Fruit fly (Drosophila melanogaster) whole organism, embryonic: ENCODE measurements around the gene CG5938.

Source experiments
- CG11456 ChIP-seq: fragments of 200-800 bp; sonication (Bioruptor generic); IDR thresholded peaks from 3 replicates; pipeline ENCODE4 v1.3.6; 2022; ENCODE audit warnings: missing biosample characterization, missing genetic modification characterization
- CG11695 ChIP-seq: fragments of 200-800 bp; sonication (Bioruptor generic); IDR thresholded peaks from 3 replicates; pipeline ENCODE4 v1.3.6; 2022; ENCODE audit warnings: missing biosample characterization, missing genetic modification characterization
- CG12219 ChIP-seq: fragments of 200-800 bp; sonication (Bioruptor generic); optimal IDR thresholded peaks from 3 replicates; lab custom pipeline; 2018; ENCODE audit warnings: missing biosample characterization, mild to moderate bottlenecking, missing genetic modification characterization
- CG12391 ChIP-seq: fragments of 200-800 bp; sonication (Bioruptor generic); optimal IDR thresholded peaks from 3 replicates; lab custom pipeline; 2018; ENCODE audit warnings: missing biosample characterization, mild to moderate bottlenecking, missing genetic modification characterization, moderate library complexity
- CG13287 ChIP-seq: fragments of 200-800 bp; sonication (Bioruptor generic); IDR thresholded peaks from 2 replicates; pipeline ENCODE4 v1.3.6; 2022; ENCODE audit warnings: missing biosample characterization, missing genetic modification characterization; ENCODE audit not compliant: partially characterized antibody
- CG13424 ChIP-seq: fragments of 200-800 bp; sonication (Bioruptor generic); optimal IDR thresholded peaks from 2 replicates; lab custom pipeline; 2019; ENCODE audit warnings: missing biosample characterization, mild to moderate bottlenecking, missing genetic modification characterization, moderate library complexity
- CG14860 ChIP-seq: fragments of 200-800 bp; sonication (Bioruptor generic); IDR thresholded peaks from 3 replicates; pipeline ENCODE4 v1.3.6; 2022; ENCODE audit warnings: missing biosample characterization, missing genetic modification characterization; ENCODE audit not compliant: partially characterized antibody
- CG15073 ChIP-seq: fragments of 200-800 bp; sonication (Bioruptor generic); optimal IDR thresholded peaks from 2 replicates; lab custom pipeline; 2016; ENCODE audit warnings: missing biosample characterization, missing genetic modification characterization
- CG15514 ChIP-seq: fragments of 200-800 bp; sonication (Bioruptor generic); optimal IDR thresholded peaks from 3 replicates; lab custom pipeline; 2017; ENCODE audit warnings: missing biosample characterization, missing genetic modification characterization, mild to moderate bottlenecking, moderate library complexity, missing genetic modification reagents
- CG15696 ChIP-seq: fragments of 200-800 bp; sonication (Bioruptor generic); optimal IDR thresholded peaks from 2 replicates; lab custom pipeline; 2019; ENCODE audit warnings: missing biosample characterization, mild to moderate bottlenecking, missing genetic modification characterization, moderate library complexity
- CG18011 ChIP-seq: fragments of 200-800 bp; sonication (Bioruptor generic); optimal IDR thresholded peaks from 2 replicates; lab custom pipeline; 2017; ENCODE audit warnings: missing biosample characterization, missing genetic modification characterization, mild to moderate bottlenecking, moderate library complexity, missing genotype
- CG4617 ChIP-seq: fragments of 200-800 bp; sonication (Bioruptor generic); optimal IDR thresholded peaks from 3 replicates; lab custom pipeline; 2016; ENCODE audit warnings: missing biosample characterization, missing genetic modification characterization, borderline replicate concordance
- CG8765 ChIP-seq: fragments of 200-800 bp; sonication (Bioruptor generic); IDR thresholded peaks from 2 replicates; pipeline ENCODE4 v1.3.6; 2022; ENCODE audit warnings: missing biosample characterization, missing genetic modification characterization
- CG9797 ChIP-seq: fragments of 200-800 bp; sonication (Bioruptor generic); optimal IDR thresholded peaks from 3 replicates; lab custom pipeline; 2018; ENCODE audit warnings: missing biosample characterization, mild to moderate bottlenecking, missing genetic modification characterization
- CrebB ChIP-seq: fragments of 200-800 bp; sonication (Bioruptor generic); optimal IDR thresholded peaks from 3 replicates; lab custom pipeline; 2018; ENCODE audit warnings: missing biosample characterization, mild to moderate bottlenecking, missing genetic modification characterization
- D19A ChIP-seq: fragments of 200-800 bp; optimal IDR thresholded peaks from 3 replicates; lab custom pipeline; 2019; ENCODE audit warnings: missing biosample characterization, mild to moderate bottlenecking, missing genetic modification characterization, moderate library complexity
- E2f2 ChIP-seq: fragments of 200-800 bp; sonication (Bioruptor generic); IDR thresholded peaks from 2 replicates; pipeline ENCODE4 v1.3.6; 2022; ENCODE audit warnings: missing biosample characterization, missing genetic modification characterization
- Hr3 ChIP-seq: fragments of 200-800 bp; sonication (Bioruptor generic); optimal IDR thresholded peaks from 3 replicates; lab custom pipeline; 2016; ENCODE audit warnings: missing biosample characterization, missing genetic modification characterization
- Mes4 ChIP-seq: fragments of 200-800 bp; sonication (Bioruptor generic); optimal IDR thresholded peaks from 2 replicates; lab custom pipeline; 2016; ENCODE audit warnings: missing biosample characterization, missing genetic modification characterization
- Myb ChIP-seq: fragments of 200-800 bp; sonication (Bioruptor generic); optimal IDR thresholded peaks from 2 replicates; lab custom pipeline; 2016; ENCODE audit warnings: missing biosample characterization, missing genetic modification characterization
- NC2β ChIP-seq: fragments of 200-800 bp; sonication (Bioruptor generic); optimal IDR thresholded peaks from 2 replicates; lab custom pipeline; 2016; ENCODE audit warnings: missing biosample characterization, missing genetic modification characterization
- NfI ChIP-seq: fragments of 200-800 bp; sonication (Bioruptor generic); optimal IDR thresholded peaks from 3 replicates; lab custom pipeline; 2018; ENCODE audit warnings: missing biosample characterization, mild to moderate bottlenecking, missing genetic modification characterization, moderate library complexity
- Opbp ChIP-seq: fragments of 200-800 bp; sonication (Bioruptor generic); IDR thresholded peaks from 3 replicates; pipeline ENCODE4 v1.3.6; 2022; ENCODE audit warnings: missing biosample characterization, missing genetic modification characterization; ENCODE audit not compliant: partially characterized antibody
- Sin3A ChIP-seq: fragments of >200 bp; optimal IDR thresholded peaks from 2 replicates; lab custom pipeline; 2018
- Sry-δ ChIP-seq: fragments of 200-800 bp; sonication (Bioruptor generic); optimal IDR thresholded peaks from 2 replicates; lab custom pipeline; 2016; ENCODE audit warnings: missing biosample characterization, missing genetic modification characterization
- Xrp1 ChIP-seq: fragments of 200-800 bp; sonication (Bioruptor generic); IDR thresholded peaks from 2 replicates; pipeline ENCODE4 v1.3.6; 2022; ENCODE audit warnings: missing biosample characterization, missing genetic modification characterization
- YL-1 ChIP-seq: fragments of 200-800 bp; sonication (Bioruptor generic); optimal IDR thresholded peaks from 3 replicates; lab custom pipeline; 2017; ENCODE audit warnings: missing biosample characterization, mild to moderate bottlenecking, missing genetic modification characterization
- abd-A ChIP-seq: fragments of 200-800 bp; sonication (Bioruptor generic); optimal IDR thresholded peaks from 3 replicates; lab custom pipeline; 2019; ENCODE audit warnings: missing biosample characterization, mild to moderate bottlenecking, missing genetic modification characterization, moderate library complexity
- ato ChIP-seq: fragments of 200-800 bp; sonication (Bioruptor generic); IDR thresholded peaks from 2 replicates; pipeline ENCODE4 v1.3.6; 2022; ENCODE audit warnings: missing biosample characterization, missing genetic modification characterization; ENCODE audit not compliant: partially characterized antibody
- chinmo ChIP-seq: fragments of 200-800 bp; sonication (Bioruptor generic); IDR thresholded peaks from 4 replicates; pipeline ENCODE4 v1.3.6; 2022; ENCODE audit warnings: missing biosample characterization, missing genetic modification characterization; ENCODE audit not compliant: partially characterized antibody
- ci ChIP-seq: fragments of 200-800 bp; sonication (Bioruptor generic); IDR thresholded peaks from 3 replicates; pipeline ENCODE4 v1.3.6; 2022; ENCODE audit warnings: missing biosample characterization, missing genetic modification characterization
- croc ChIP-seq: fragments of 200-800 bp; sonication (Bioruptor generic); conservative IDR thresholded peaks from 3 replicates; pipeline ENCODE4 v1.3.6; 2022; ENCODE audit warnings: missing biosample characterization, missing genetic modification characterization
- eve ChIP-seq, 2 experiments: fragments of >200 bp; optimal IDR thresholded peaks; 2 replicates each; lab custom pipeline; 2017; ENCODE audit warnings: missing biosample characterization in 2 of 2, missing genetic modification characterization in 2 of 2
- fd102C ChIP-seq: fragments of 200-800 bp; sonication (Bioruptor generic); optimal IDR thresholded peaks from 2 replicates; lab custom pipeline; 2018; ENCODE audit warnings: missing biosample characterization, mild to moderate bottlenecking, missing genetic modification characterization, moderate library complexity
- her ChIP-seq: fragments of 200-800 bp; sonication (Bioruptor generic); optimal IDR thresholded peaks from 2 replicates; lab custom pipeline; 2016; ENCODE audit warnings: missing biosample characterization, missing genetic modification characterization
- inv ChIP-seq: fragments of 200-800 bp; sonication (Bioruptor generic); IDR thresholded peaks from 2 replicates; pipeline ENCODE4 v1.3.6; 2022; ENCODE audit warnings: missing biosample characterization, missing genetic modification characterization; ENCODE audit not compliant: partially characterized antibody
- jumu ChIP-seq: fragments of 200-800 bp; sonication (Bioruptor generic); optimal IDR thresholded peaks from 3 replicates; lab custom pipeline; 2016; ENCODE audit warnings: missing biosample characterization, missing genetic modification characterization
- knrl ChIP-seq: fragments of 200-800 bp; sonication (Bioruptor generic); IDR thresholded peaks from 3 replicates; pipeline ENCODE4 v1.3.6; 2022; ENCODE audit warnings: missing biosample characterization, missing genetic modification characterization; ENCODE audit not compliant: partially characterized antibody
- sens ChIP-seq: fragments of 200-800 bp; sonication (Bioruptor generic); peaks from one replicate; lab custom pipeline; 2016; ENCODE audit warnings: missing biosample characterization, missing genetic modification characterization
- slbo ChIP-seq: fragments of 200-800 bp; sonication (Bioruptor generic); IDR thresholded peaks from 2 replicates; pipeline ENCODE4 v1.3.6; 2022; ENCODE audit warnings: missing biosample characterization, missing genetic modification characterization
- ssp ChIP-seq: fragments of 200-800 bp; sonication (Bioruptor generic); IDR thresholded peaks from 2 replicates; pipeline ENCODE4 v1.3.6; 2022; ENCODE audit warnings: missing biosample characterization, missing genetic modification characterization
- stwl ChIP-seq: fragments of 200-800 bp; sonication (Bioruptor generic); optimal IDR thresholded peaks from 3 replicates; lab custom pipeline; 2018; ENCODE audit warnings: missing biosample characterization, mild to moderate bottlenecking, missing genetic modification characterization, moderate library complexity
- tin ChIP-seq: fragments of 200-800 bp; sonication (Bioruptor generic); optimal IDR thresholded peaks from 3 replicates; lab custom pipeline; 2016; ENCODE audit warnings: missing biosample characterization, missing genetic modification characterization
- tna ChIP-seq: fragments of 200-800 bp; sonication (Bioruptor generic); IDR thresholded peaks from 2 replicates; pipeline ENCODE4 v1.3.6; 2022; ENCODE audit warnings: missing biosample characterization, missing genetic modification characterization; ENCODE audit not compliant: partially characterized antibody
- toy ChIP-seq: fragments of 200-800 bp; sonication (Bioruptor generic); IDR thresholded peaks from 2 replicates; pipeline ENCODE4 v1.3.6; 2022; ENCODE audit warnings: missing biosample characterization, missing genetic modification characterization
- vnd ChIP-seq: fragments of 200-800 bp; sonication (Bioruptor generic); IDR thresholded peaks from 3 replicates; pipeline ENCODE4 v1.3.6; 2022; ENCODE audit warnings: missing biosample characterization, missing genetic modification characterization; ENCODE audit not compliant: partially characterized antibody
- zen ChIP-seq: fragments of 200-800 bp; sonication (Bioruptor generic); optimal IDR thresholded peaks from 3 replicates; lab custom pipeline; 2018; ENCODE audit warnings: missing biosample characterization, mild to moderate bottlenecking, missing genetic modification characterization, moderate library complexity
- zfh1 ChIP-seq: fragments of 200-800 bp; sonication (Bioruptor generic); IDR thresholded peaks from 3 replicates; pipeline ENCODE4 v1.3.6; 2022; ENCODE audit warnings: missing biosample characterization, missing genetic modification characterization

The CG5938 gene

dm6 chr3R:27238438-27239301 lies 35.9 kb upstream of the CG5938 start, which contains the start of the genes CG31064 and PolA2 (continued):
- peak; percentile 83 for TF ChIP-seq tna
- peak; percentile 94 for TF ChIP-seq Sry-δ (GFP tag; lab: Kevin White, UChicago)
- TF ChIP-seq CG12219 (GFP tag; lab: Kevin White, UChicago): no peak
- TF ChIP-seq inv (GFP tag; lab: Robert Waterston, UW): peak; percentile 60; the same call in 1 of the 2 replicates
- TF ChIP-seq ssp (GFP tag; lab: Robert Waterston, UW): 0 out of 2 replicates have a peak, but pooled peaks have one; percentile 30
- TF ChIP-seq stwl (tag; lab: Kevin White, UChicago): peak; percentile 82
- TF ChIP-seq D19A (tag; lab: Kevin White, UChicago): no peak
- TF ChIP-seq NfI (GFP tag; lab: Kevin White, UChicago): peak; percentile 5
- peak; percentile 29; the same call in 1 of the 2 replicates for TF ChIP-seq Xrp1 (GFP tag; lab: Robert Waterston, UW)
- peak; percentile 92 for TF ChIP-seq E2f2 (GFP tag; lab: Robert Waterston, UW)
- TF ChIP-seq knrl (GFP tag; lab: Robert Waterston, UW): peak; percentile 58; the same call in 2 of the 3 replicates
- peak; percentile 34 for TF ChIP-seq jumu (GFP tag; lab: Kevin White, UChicago)
- TF ChIP-seq CrebB: peak; percentile 42
- TF ChIP-seq CG11695 (GFP tag; lab: Robert Waterston, UW): 0 out of 3 replicates have a peak, but pooled peaks have one; percentile 26
- no peak for TF ChIP-seq CG15073 (GFP tag; lab: Kevin White, UChicago)
- TF ChIP-seq slbo: peak; percentile 23; the same call in 1 of the 2 replicates
- TF ChIP-seq fd102C (GFP tag; lab: Kevin White, UChicago): no peak
- no peak for TF ChIP-seq her
- peak; percentile 67 for TF ChIP-seq Myb (GFP tag; lab: Kevin White, UChicago)
- no peak for TF ChIP-seq tin (GFP tag; lab: Kevin White, UChicago)
- TF ChIP-seq eve (GFP tag; optimal IDR thresholded peaks at IDR 0.05; lab: Kevin White, UChicago): no peak
- no peak for TF ChIP-seq croc (GFP tag; lab: Robert Waterston, UW)
- no peak for TF ChIP-seq CG8765 (GFP tag; lab: Robert Waterston, UW)
- TF ChIP-seq CG14860 (GFP tag; lab: Robert Waterston, UW): peak; percentile 79; the same call in 2 of the 3 replicates
- TF ChIP-seq chinmo (GFP tag; lab: Robert Waterston, UW): peak; percentile 95
- no peak for TF ChIP-seq toy (GFP tag; lab: Robert Waterston, UW)
- TF ChIP-seq CG4617 (GFP tag; lab: Kevin White, UChicago): peak; percentile 35
- TF ChIP-seq CG13424 (tag; lab: Kevin White, UChicago): peak; percentile 6
- TF ChIP-seq sens (GFP tag; lab: Kevin White, UChicago): peak; percentile 72
- TF ChIP-seq zfh1 (GFP tag; lab: Robert Waterston, UW): no peak
- peak; percentile 88 for TF ChIP-seq CG13287
- peak; percentile 17 for TF ChIP-seq CG18011 (GFP tag; lab: Kevin White, UChicago)
- peak; percentile 28 for TF ChIP-seq zen (tag; lab: Kevin White, UChicago)
- no peak for TF ChIP-seq Hr3 (GFP tag; lab: Kevin White, UChicago)
- TF ChIP-seq CG15514 (GFP tag; lab: Kevin White, UChicago): peak; percentile 88
- no peak for TF ChIP-seq abd-A
- peak; percentile 66 for TF ChIP-seq Sin3A
- peak; percentile 75 for TF ChIP-seq ato (GFP tag; lab: Robert Waterston, UW)
- TF ChIP-seq CG12391 (tag; lab: Kevin White, UChicago): peak; percentile 3
- TF ChIP-seq YL-1: peak; percentile 49
- peak; percentile 66; the same call in 2 of the 3 replicates for TF ChIP-seq ci (GFP tag; lab: Robert Waterston, UW)
- no peak for TF ChIP-seq CG11456
- peak; percentile 80 for TF ChIP-seq Opbp (GFP tag; lab: Robert Waterston, UW)
- TF ChIP-seq Mes4 (GFP tag; lab: Kevin White, UChicago): no peak
- peak; percentile 40 for TF ChIP-seq CG9797
- TF ChIP-seq NC2β (GFP tag; lab: Kevin White, UChicago): no peak
- peak; percentile 80 for TF ChIP-seq vnd
- no peak for TF ChIP-seq CG15696 (tag; lab: Kevin White, UChicago)
